Fruit fly (Drosophila melanogaster): ENCODE measurements around the gene CG13287.

Gene CG13287

dm6 chr3L:5881310-5882208 lies 545 bp upstream of the CG13287 start (continued):
- TF ChIP-seq CG10959 (GFP tag; IDR thresholded peaks at IDR 0.05) = no peak
- TF ChIP-seq shn (GFP tag; optimal IDR thresholded peaks at IDR 0.05) = peak; percentile 54
- TF ChIP-seq zf30C (GFP tag; optimal IDR thresholded peaks at IDR 0.05) = no peak
- no peak for TF ChIP-seq CG11085 (GFP tag; IDR thresholded peaks at IDR 0.05)
- TF ChIP-seq pan (optimal IDR thresholded peaks at IDR 0.05) = no peak
- peak in 1 of 2 experiments; percentile 41 for TF ChIP-seq pan (GFP tag; optimal IDR thresholded peaks at IDR 0.05 in 1 of 2, IDR thresholded peaks at IDR 0.05 in 1 of 2)
- TF ChIP-seq Hsf (GFP tag; optimal IDR thresholded peaks at IDR 0.05) = peak; percentile 58
- peak; percentile 39 for TF ChIP-seq yki (optimal IDR thresholded peaks at IDR 0.05)
- peak; percentile 60 for TF ChIP-seq CHES-1-like (GFP tag; optimal IDR thresholded peaks at IDR 0.05)
- peak; percentile 77 for TF ChIP-seq gem (tag; optimal IDR thresholded peaks at IDR 0.05)
- peak; percentile 62 for TF ChIP-seq CG10209 (GFP tag; optimal IDR thresholded peaks at IDR 0.05)
- TF ChIP-seq CG4730 (GFP tag; IDR thresholded peaks at IDR 0.05) = no peak
- peak; percentile 46; the same call in 1 of the 2 replicates for TF ChIP-seq wor (GFP tag; IDR thresholded peaks at IDR 0.05)
- TF ChIP-seq seq (GFP tag; IDR thresholded peaks at IDR 0.05) = peak; percentile 63; the same call in 1 of the 2 replicates
- peak; percentile 61; the same call in 2 of the 3 replicates for TF ChIP-seq so (GFP tag; IDR thresholded peaks at IDR 0.05)
- peak; percentile 85 for TF ChIP-seq CG7556 (GFP tag; optimal IDR thresholded peaks at IDR 0.05)
- TF ChIP-seq CG1832 (GFP tag; optimal IDR thresholded peaks at IDR 0.05) = peak; percentile 86
- TF ChIP-seq cad (GFP tag; optimal IDR thresholded peaks at IDR 0.05) = no peak
- peak; percentile 47 for TF ChIP-seq Atf3 (GFP tag; optimal IDR thresholded peaks at IDR 0.05)
- TF ChIP-seq CG6683 (GFP tag; optimal IDR thresholded peaks at IDR 0.05) = no peak
- TF ChIP-seq Asciz (GFP tag; optimal IDR thresholded peaks at IDR 0.05) = no peak
- peak; percentile 12 for TF ChIP-seq CG3065 (GFP tag; optimal IDR thresholded peaks at IDR 0.05)
- peak; percentile 59 for TF ChIP-seq ATbp (GFP tag; optimal IDR thresholded peaks at IDR 0.05)
- TF ChIP-seq CkIIα-i1 (GFP tag; IDR thresholded peaks at IDR 0.05) = no peak
- TF ChIP-seq CG32767 (GFP tag; IDR thresholded peaks at IDR 0.05) = peak; percentile 62; the same call in 1 of the 2 replicates
- peak; percentile 75 for TF ChIP-seq tap (tag; optimal IDR thresholded peaks at IDR 0.05)
- TF ChIP-seq CG4424 (GFP tag; optimal IDR thresholded peaks at IDR 0.05) = peak; percentile 11
- TF ChIP-seq CG18262 (tag; optimal IDR thresholded peaks at IDR 0.05) = peak; percentile 41
- TF ChIP-seq ro (GFP tag; IDR thresholded peaks at IDR 0.05) = no peak
- peak; percentile 61 for TF ChIP-seq CG9609 (GFP tag; optimal IDR thresholded peaks at IDR 0.05)
- peak; percentile 29 for TF ChIP-seq CG10979 (tag; optimal IDR thresholded peaks at IDR 0.05)
- TF ChIP-seq NC2β (GFP tag; optimal IDR thresholded peaks at IDR 0.05) = peak; percentile 59
- no peak for TF ChIP-seq CG4404 (GFP tag; IDR thresholded peaks at IDR 0.05)
- TF ChIP-seq CG7928 (GFP tag; optimal IDR thresholded peaks at IDR 0.05) = no peak
- peak; percentile 15 for TF ChIP-seq eyg (GFP tag; optimal IDR thresholded peaks at IDR 0.05)
- TF ChIP-seq CG15696 (tag; optimal IDR thresholded peaks at IDR 0.05) = no peak
- TF ChIP-seq Nf-YB (GFP tag; optimal IDR thresholded peaks at IDR 0.05) = peak; percentile 92
- TF ChIP-seq slbo (GFP tag; IDR thresholded peaks at IDR 0.05) = peak; percentile 60
- TF ChIP-seq Atf6 (GFP tag; IDR thresholded peaks at IDR 0.05) = peak; percentile 56; the same call in 1 of the 2 replicates
- no peak for TF ChIP-seq sisA (GFP tag; IDR thresholded peaks at IDR 0.05)
- TF ChIP-seq Oaz (GFP tag; IDR thresholded peaks at IDR 0.05) = peak; percentile 42; the same call in 1 of the 2 replicates
- no peak for TF ChIP-seq Dll (GFP tag; IDR thresholded peaks at IDR 0.05; ENCODE audit: partially characterized antibody)
- peak; percentile 66 for TF ChIP-seq Xbp1 (GFP tag; optimal IDR thresholded peaks at IDR 0.05)
- TF ChIP-seq CG18619 (GFP tag; optimal IDR thresholded peaks at IDR 0.05) = peak; percentile 54
- no peak for TF ChIP-seq Doc3 (GFP tag; IDR thresholded peaks at IDR 0.05; ENCODE audit: partially characterized antibody)
- TF ChIP-seq Myb (GFP tag; optimal IDR thresholded peaks at IDR 0.05) = peak; percentile 7
- peak; percentile 14 for TF ChIP-seq CG9817 (tag; optimal IDR thresholded peaks at IDR 0.05)
- TF ChIP-seq CG10462 (GFP tag; optimal IDR thresholded peaks at IDR 0.05) = no peak
- no peak for TF ChIP-seq hbn (GFP tag; IDR thresholded peaks at IDR 0.05; ENCODE audit: partially characterized antibody)
- peak; percentile 64 for TF ChIP-seq az2 (GFP tag; optimal IDR thresholded peaks at IDR 0.05)

All from whole organism, embryonic.